Worm (Caenorhabditis elegans): Measurements from ENCODE around the gene F10E7.11.

F10E7.11 gene

DNA sequence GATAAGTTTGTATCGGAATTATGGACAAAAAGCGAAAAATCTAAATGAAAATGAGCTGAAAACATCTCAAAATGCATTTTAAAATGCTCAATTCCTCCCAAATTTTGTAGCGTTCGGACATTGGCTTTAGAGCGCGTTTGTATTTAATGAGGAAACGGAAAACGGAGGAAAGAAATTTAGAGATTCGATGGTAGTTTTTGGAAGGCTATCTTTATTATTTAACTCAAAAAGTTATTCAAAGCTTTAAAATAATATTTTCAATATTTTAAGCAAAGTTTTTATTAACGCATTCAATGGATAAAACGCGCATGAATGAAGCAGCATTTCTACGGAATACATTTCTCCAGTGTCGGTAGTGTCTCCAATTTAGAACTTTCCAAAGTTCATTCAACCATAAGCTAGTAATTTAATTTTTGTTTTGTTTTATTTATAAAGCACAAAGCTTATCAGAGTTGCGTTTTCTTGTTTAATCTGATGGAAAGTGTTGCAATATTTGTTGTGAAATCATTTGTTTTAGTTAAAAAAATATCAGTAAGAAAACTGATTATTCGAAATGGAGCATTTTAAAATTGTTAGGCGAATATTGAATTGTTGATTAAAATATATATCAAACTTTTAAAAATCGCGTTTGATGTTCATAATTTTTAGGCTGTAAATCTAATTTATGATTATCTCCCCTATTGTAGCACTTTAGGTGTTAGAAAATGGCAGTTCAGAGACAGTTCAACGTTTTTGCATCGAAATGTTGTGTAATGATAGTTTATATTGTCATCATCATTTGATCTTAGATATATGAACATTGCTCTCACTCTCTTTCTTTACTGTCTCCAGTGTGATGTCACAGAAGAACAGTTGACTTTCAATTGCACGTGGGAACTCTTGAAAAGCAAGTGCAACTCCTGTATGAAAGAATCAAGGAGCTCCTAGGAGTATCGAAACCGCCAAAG lies 49.8 kb downstream of the F10E7.11 start:
- TF ChIP-seq him-1 (tag; optimal IDR thresholded peaks at IDR 0.05) (peak; percentile 11), dao-5 (tag; optimal IDR thresholded peaks at IDR 0.05) (no peak), W03F9.2 (tag; optimal IDR thresholded peaks at IDR 0.05) (peak; percentile 58)

DNA sequence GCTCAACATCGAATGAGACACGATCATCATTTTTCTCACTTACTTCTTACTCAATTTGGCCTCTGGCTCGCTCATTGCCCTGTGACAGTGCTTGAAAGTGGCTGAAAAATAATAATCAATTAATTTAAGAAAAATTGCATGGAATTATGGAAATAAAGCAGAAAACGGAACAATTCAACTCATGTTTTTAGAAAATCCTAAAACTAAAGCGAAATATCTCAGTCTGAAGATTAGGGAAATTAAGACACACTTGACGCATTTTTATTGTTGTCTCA lies 50.4 kb downstream of the F10E7.11 start, which contains the start of gene kars-1:
Gene kars-1 (minus strand): TSS at position 101 of the 275 bp plus-strand sequence.
- TF ChIP-seq dao-5 (tag; optimal IDR thresholded peaks at IDR 0.05), result no peak
- no peak for TF ChIP-seq W03F9.2 (tag; optimal IDR thresholded peaks at IDR 0.05)
- TF ChIP-seq him-1 (tag; optimal IDR thresholded peaks at IDR 0.05), result no peak

All from whole organism, L4/young adult.